Worm (Caenorhabditis elegans): ENCODE data around the gene F42C5.4.

ce11 chrIV:7323904-7324303, 32.0 kb upstream of the F42C5.4 start:
- TF ChIP-seq unc-39 (tag; optimal IDR thresholded peaks at IDR 0.05): no peak
- TF ChIP-seq nhr-25 (tag; optimal IDR thresholded peaks at IDR 0.05): no peak
- no peak for TF ChIP-seq nhr-12 (tag; optimal IDR thresholded peaks at IDR 0.05)
